Worm (Caenorhabditis elegans) whole organism, late embryonic: ENCODE data around the gene srv-9.
A peak's percentile ranks its signal among the peaks of the same experiment; 100 is the strongest.

Experiments
- C08G9.2 ChIP-seq: sonication (generic microtip); optimal IDR thresholded peaks from 2 replicates; lab custom pipeline; 2016; ENCODE audit warnings: mild to moderate bottlenecking, missing genetic modification characterization, moderate library complexity, missing compliant biosample characterization
- C38D4.7 ChIP-seq: fragments of 200-800 bp; sonication (Bioruptor generic); optimal IDR thresholded peaks from 2 replicates; lab custom pipeline; 2018; ENCODE audit warnings: mild to moderate bottlenecking, missing genetic modification characterization, moderate library complexity, missing compliant biosample characterization
- K02D7.2 ChIP-seq: sonication (generic microtip); optimal IDR thresholded peaks from 2 replicates; lab custom pipeline; 2017; ENCODE audit warnings: mild to moderate bottlenecking, missing genetic modification characterization, missing compliant biosample characterization
- T23F11.4 ChIP-seq: fragments of 200-800 bp; sonication (Bioruptor generic); optimal IDR thresholded peaks from 2 replicates; lab custom pipeline; 2018; ENCODE audit warnings: mild to moderate bottlenecking, missing genetic modification characterization, missing compliant biosample characterization
- Y22D7AL.16 ChIP-seq: sonication (generic microtip); optimal IDR thresholded peaks from 2 replicates; lab custom pipeline; 2016; ENCODE audit warnings: missing genetic modification characterization, missing compliant biosample characterization
- ama-1 ChIP-seq: fragments of 150-350 bp; optimal IDR thresholded peaks from 2 replicates; lab custom pipeline; 2014
- ceh-18 ChIP-seq: sonication (generic microtip); optimal IDR thresholded peaks from 2 replicates; lab custom pipeline; 2016; ENCODE audit warnings: missing genetic modification characterization, missing compliant biosample characterization
- ceh-19 ChIP-seq: fragments of 200-800 bp; sonication (Bioruptor generic); optimal IDR thresholded peaks from 2 replicates; lab custom pipeline; 2018; ENCODE audit warnings: mild to moderate bottlenecking, missing genetic modification characterization, missing compliant biosample characterization
- ceh-22 ChIP-seq: sonication (generic microtip); optimal IDR thresholded peaks from 2 replicates; lab custom pipeline; 2017; ENCODE audit warnings: missing biosample characterization, missing genetic modification characterization
- ceh-30 ChIP-seq: fragments of 150-350 bp; optimal IDR thresholded peaks from 2 replicates; lab custom pipeline; 2014; ENCODE audit warnings: missing biosample characterization, missing genetic modification characterization
- ceh-31 ChIP-seq: sonication (generic microtip); optimal IDR thresholded peaks from 2 replicates; lab custom pipeline; 2016; ENCODE audit warnings: missing genetic modification characterization, missing compliant biosample characterization
- che-1 ChIP-seq: sonication (generic microtip); optimal IDR thresholded peaks from 2 replicates; lab custom pipeline; 2016; ENCODE audit warnings: mild to moderate bottlenecking, missing genetic modification characterization, missing compliant biosample characterization
- dve-1 ChIP-seq: sonication (generic microtip); optimal IDR thresholded peaks from 2 replicates; lab custom pipeline; 2017; ENCODE audit warnings: antibody characterized with exemption, mild to moderate bottlenecking, missing genetic modification characterization, missing compliant biosample characterization
- elt-2 ChIP-seq: sonication (generic microtip); optimal IDR thresholded peaks from 2 replicates; lab custom pipeline; 2016; ENCODE audit warnings: missing genetic modification reagents, missing genetic modification characterization, missing compliant biosample characterization
- elt-4 ChIP-seq: sonication (generic microtip); optimal IDR thresholded peaks from 2 replicates; lab custom pipeline; 2016; ENCODE audit warnings: missing genetic modification characterization, missing compliant biosample characterization
- ets-4 ChIP-seq: sonication (generic microtip); optimal IDR thresholded peaks from 2 replicates; lab custom pipeline; 2016; ENCODE audit warnings: missing genetic modification characterization, missing compliant biosample characterization
- eyg-1 ChIP-seq: sonication (generic microtip); optimal IDR thresholded peaks from 2 replicates; lab custom pipeline; 2016; ENCODE audit warnings: missing genotype, missing genetic modification characterization, missing compliant biosample characterization
- hlh-30 ChIP-seq: sonication (generic microtip); optimal IDR thresholded peaks from 2 replicates; lab custom pipeline; 2017; ENCODE audit warnings: antibody characterized with exemption, missing genetic modification characterization, missing compliant biosample characterization; ENCODE audit not compliant: insufficient read depth
- hlh-8 ChIP-seq: sonication (generic microtip); optimal IDR thresholded peaks from 2 replicates; lab custom pipeline; 2016; ENCODE audit warnings: missing genotype, missing genetic modification characterization, missing compliant biosample characterization
- lim-6 ChIP-seq: sonication (generic microtip); optimal IDR thresholded peaks from 2 replicates; lab custom pipeline; 2016; ENCODE audit warnings: missing genetic modification characterization, missing compliant biosample characterization
- lin-11 ChIP-seq: fragments of 200-800 bp; sonication (Bioruptor generic); optimal IDR thresholded peaks from 2 replicates; lab custom pipeline; 2018; ENCODE audit warnings: mild to moderate bottlenecking, missing genetic modification characterization, missing compliant biosample characterization
- mec-3 ChIP-seq: sonication (generic microtip); optimal IDR thresholded peaks from 2 replicates; lab custom pipeline; 2016; ENCODE audit warnings: borderline replicate concordance, missing genetic modification characterization, missing compliant biosample characterization
- nfya-1 ChIP-seq: sonication (generic microtip); optimal IDR thresholded peaks from 2 replicates; lab custom pipeline; 2017; ENCODE audit warnings: missing genetic modification characterization, mild to moderate bottlenecking, missing compliant biosample characterization, antibody characterized with exemption, moderate library complexity
- npax-4 ChIP-seq: sonication (generic microtip); optimal IDR thresholded peaks from 2 replicates; lab custom pipeline; 2016; ENCODE audit warnings: missing genetic modification characterization, missing compliant biosample characterization
- odd-2 ChIP-seq: sonication (generic microtip); optimal IDR thresholded peaks from 2 replicates; lab custom pipeline; 2017; ENCODE audit warnings: antibody characterized with exemption, mild to moderate bottlenecking, missing genetic modification characterization, missing compliant biosample characterization
- pag-3 ChIP-seq: sonication (generic microtip); optimal IDR thresholded peaks from 2 replicates; lab custom pipeline; 2016; ENCODE audit warnings: missing compliant biosample characterization, missing genetic modification characterization, borderline replicate concordance
- pat-9 ChIP-seq: fragments of 200-800 bp; sonication (Bioruptor generic); optimal IDR thresholded peaks from 2 replicates; lab custom pipeline; 2018; ENCODE audit warnings: mild to moderate bottlenecking, missing genetic modification characterization, moderate library complexity, missing compliant biosample characterization
- pha-2 ChIP-seq: sonication (generic microtip); optimal IDR thresholded peaks from 2 replicates; lab custom pipeline; 2017; ENCODE audit warnings: mild to moderate bottlenecking, missing genetic modification characterization, missing compliant biosample characterization
- pqm-1 ChIP-seq: sonication (generic microtip); optimal IDR thresholded peaks from 2 replicates; lab custom pipeline; 2016; ENCODE audit warnings: missing genetic modification characterization, missing compliant biosample characterization
- pros-1 ChIP-seq: fragments of 150-350 bp; optimal IDR thresholded peaks from 2 replicates; lab custom pipeline; 2014; ENCODE audit warnings: missing biosample characterization, missing genetic modification reagents, missing genetic modification characterization
- rnt-1 ChIP-seq: sonication (generic microtip); optimal IDR thresholded peaks from 2 replicates; lab custom pipeline; 2016; ENCODE audit warnings: missing genetic modification characterization, missing compliant biosample characterization
- syd-9 ChIP-seq: sonication (generic microtip); optimal IDR thresholded peaks from 2 replicates; lab custom pipeline; 2016; ENCODE audit warnings: mild to moderate bottlenecking, missing genetic modification characterization, moderate library complexity, missing compliant biosample characterization
- tbx-2 ChIP-seq: sonication (generic microtip); optimal IDR thresholded peaks from 2 replicates; lab custom pipeline; 2016; ENCODE audit warnings: missing genetic modification characterization, missing compliant biosample characterization
- unc-42 ChIP-seq: sonication (generic microtip); optimal IDR thresholded peaks from 2 replicates; lab custom pipeline; 2016; ENCODE audit warnings: missing genotype, missing genetic modification characterization, missing compliant biosample characterization
- unc-55 ChIP-seq: sonication (generic microtip); optimal IDR thresholded peaks from 2 replicates; lab custom pipeline; 2017; ENCODE audit warnings: missing biosample characterization, missing genetic modification reagents, missing genetic modification characterization
- zip-5 ChIP-seq: sonication (generic microtip); optimal IDR thresholded peaks from 2 replicates; lab custom pipeline; 2016; ENCODE audit warnings: missing genetic modification characterization, missing compliant biosample characterization

srv-9 gene

DNA sequence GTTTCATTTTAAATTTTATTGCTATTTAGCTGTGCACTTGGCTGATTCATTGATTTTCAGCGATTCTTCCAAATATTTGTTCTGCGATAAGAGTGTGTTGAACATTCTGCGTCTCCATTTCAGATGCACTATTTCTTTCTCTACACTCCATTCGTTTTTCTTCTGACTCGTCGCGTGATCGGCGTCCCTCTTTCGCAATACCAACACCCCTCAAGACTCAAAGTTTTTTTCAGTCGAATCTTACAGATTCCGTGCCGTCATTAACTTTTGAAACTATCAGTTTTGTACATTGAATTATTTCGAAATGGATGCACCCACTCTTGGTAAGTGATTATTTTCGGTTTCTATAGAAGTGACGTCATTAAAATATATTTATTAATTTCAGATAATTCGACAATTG is 40.0 kb upstream of the srv-9 start, which contains the start of gene frm-10:
Gene frm-10, plus strand, starts transcription at position 234 of the 400 bp plus-strand sequence.
- peak; percentile 22 for TF ChIP-seq dve-1 (tag; lab: Kevin White, UChicago)
- TF ChIP-seq ets-4 (tag; lab: Kevin White, UChicago): peak; percentile 50
- TF ChIP-seq pag-3: no peak
- peak; percentile 63 for TF ChIP-seq elt-2 (tag; lab: Kevin White, UChicago)
- peak; percentile 75 for TF ChIP-seq pqm-1 (tag; lab: Kevin White, UChicago)
- TF ChIP-seq hlh-30 (tag; lab: Kevin White, UChicago): peak; percentile 87
- no peak for TF ChIP-seq syd-9 (tag; lab: Kevin White, UChicago)

DNA sequence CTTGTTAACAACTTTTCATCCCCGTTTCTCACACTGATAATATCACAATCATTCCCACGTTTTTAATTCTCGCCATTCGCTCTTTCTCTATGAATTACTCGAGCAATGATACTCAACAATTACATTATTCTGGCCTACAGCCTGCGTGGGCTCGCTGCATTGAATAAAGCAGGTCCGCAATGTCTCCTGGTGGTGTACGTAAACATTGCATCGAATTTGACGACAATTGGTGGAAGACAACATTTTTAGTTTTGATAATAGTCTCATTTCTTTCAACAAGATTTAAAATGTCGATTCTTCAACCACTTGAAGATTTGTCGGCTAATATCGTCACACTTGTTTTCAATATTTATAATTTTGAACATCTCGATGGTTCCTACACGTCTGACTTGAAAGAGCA is 36.4 kb upstream of the srv-9 start, which contains the start of gene bath-39:
Gene bath-39, plus strand, starts transcription at position 137 of the 400 bp plus-strand sequence.
- TF ChIP-seq unc-42 (tag; lab: Kevin White, UChicago) (peak; percentile 75), lin-11 (tag; lab: Kevin White, UChicago) (no peak), lim-6 (tag; lab: Kevin White, UChicago) (no peak), ceh-31 (tag; lab: Kevin White, UChicago) (peak; percentile 22)

DNA sequence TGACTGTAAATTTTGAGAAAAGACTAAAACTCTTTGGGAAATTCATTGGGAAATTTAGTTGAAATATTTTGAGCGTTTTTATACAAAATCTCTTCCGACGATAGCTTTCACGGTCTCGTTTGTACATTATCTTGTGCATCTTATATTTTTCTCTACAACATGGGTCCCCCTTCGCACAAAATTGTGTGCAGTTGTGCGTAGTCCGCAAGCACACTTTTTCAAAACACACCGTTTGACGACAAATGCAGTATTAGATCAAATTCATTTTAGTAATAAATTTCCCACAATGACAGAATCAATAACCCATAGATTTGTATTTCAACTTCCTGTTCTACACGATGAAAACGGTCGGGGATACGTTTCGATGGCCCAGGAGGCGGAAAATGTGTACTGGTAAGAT is 34.9 kb upstream of the srv-9 start, which contains the start of gene F25H9.2:
Gene F25H9.2, plus strand, starts transcription at position 226 of the 400 bp plus-strand sequence.
- no peak for TF ChIP-seq ceh-18 (tag; lab: Kevin White, UChicago)
- no peak for TF ChIP-seq tbx-2
- TF ChIP-seq odd-2 (tag; lab: Kevin White, UChicago): no peak
- TF ChIP-seq unc-55 (GFP tag; lab: Kevin White, UChicago): peak; percentile 22
- TF ChIP-seq T23F11.4 (GFP tag; lab: Kevin White, UChicago): no peak
- TF ChIP-seq eyg-1 (tag; lab: Kevin White, UChicago): no peak
- no peak for TF ChIP-seq ceh-31 (tag; lab: Kevin White, UChicago)

DNA sequence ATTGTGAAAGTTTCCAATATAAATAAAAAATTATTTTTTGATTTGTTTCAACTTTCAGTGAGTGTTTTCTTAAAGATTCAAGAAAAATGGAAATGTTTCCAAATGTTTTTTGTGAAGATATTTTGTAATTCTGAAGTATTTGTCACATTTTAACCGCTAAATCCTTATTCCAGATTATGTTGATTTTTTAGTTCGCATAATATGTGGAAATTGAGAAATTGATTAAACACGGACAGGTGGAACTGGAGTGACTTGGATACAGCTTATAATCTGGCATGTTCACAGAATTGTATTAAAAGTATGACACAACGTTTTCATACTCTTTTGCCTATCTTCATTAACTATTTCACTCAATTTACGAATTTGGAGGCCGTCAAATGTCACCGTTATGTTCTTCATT is 32.5 kb upstream of the srv-9 start, which contains the start of gene lurp-3:
Gene lurp-3, plus strand, starts transcription at position 301 of the 400 bp plus-strand sequence.
- TF ChIP-seq C08G9.2 (tag; lab: Kevin White, UChicago): no peak
- TF ChIP-seq ceh-22: no peak
- TF ChIP-seq lin-11 (tag; lab: Kevin White, UChicago): no peak
- TF ChIP-seq che-1: no peak
- no peak for TF ChIP-seq C38D4.7 (GFP tag; lab: Kevin White, UChicago)
- no peak for TF ChIP-seq pha-2
- TF ChIP-seq ceh-19 (GFP tag; lab: Kevin White, UChicago): no peak
- TF ChIP-seq npax-4: no peak
- TF ChIP-seq hlh-8 (tag; lab: Kevin White, UChicago): no peak
- no peak for TF ChIP-seq Y22D7AL.16 (tag; lab: Kevin White, UChicago)
- TF ChIP-seq zip-5 (tag; lab: Kevin White, UChicago): no peak
- TF ChIP-seq K02D7.2 (tag; lab: Kevin White, UChicago): no peak
- TF ChIP-seq ceh-30 (tag; lab: Kevin White, UChicago): no peak
- no peak for TF ChIP-seq elt-4
- no peak for TF ChIP-seq nfya-1
- TF ChIP-seq mec-3 (tag; lab: Kevin White, UChicago): no peak
- TF ChIP-seq rnt-1 (tag; lab: Kevin White, UChicago): no peak
- TF ChIP-seq pqm-1 (tag; lab: Kevin White, UChicago): no peak

DNA sequence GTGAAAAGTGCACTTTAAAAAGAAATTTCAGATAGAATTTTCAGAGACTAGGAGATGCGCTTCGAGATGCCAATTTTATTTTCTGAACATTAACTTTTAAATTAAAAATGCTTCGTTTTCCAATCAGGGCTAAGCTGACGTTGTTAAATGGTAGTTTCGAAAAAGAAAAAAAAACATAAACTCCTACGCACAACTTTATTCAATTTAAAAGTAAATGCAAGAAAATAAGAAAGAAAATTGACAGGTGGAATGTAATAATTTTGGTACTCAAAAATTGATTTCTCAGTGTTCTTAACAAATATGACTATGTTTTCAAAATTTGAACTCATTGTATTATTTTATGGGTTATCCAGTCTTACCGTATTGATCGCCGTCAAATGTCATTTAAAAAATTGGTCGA is 30.4 kb upstream of the srv-9 start, which contains the start of gene lurp-2:
Gene lurp-2, plus strand, starts transcription at position 301 of the 400 bp plus-strand sequence.
- TF ChIP-seq C38D4.7 (GFP tag; lab: Kevin White, UChicago) (no peak), pat-9 (tag; lab: Kevin White, UChicago) (no peak), ceh-22 (no peak), ceh-18 (tag; lab: Kevin White, UChicago) (no peak), pros-1 (tag; lab: Kevin White, UChicago) (no peak), hlh-8 (tag; lab: Kevin White, UChicago) (no peak), ama-1 (no peak)
